Worm (Caenorhabditis elegans) whole organism, early embryonic: ENCODE data around the gene ptr-16.

Source experiments
- B0310.2 ChIP-seq: sonication (generic microtip); optimal IDR thresholded peaks from 2 replicates; lab custom pipeline; 2016; ENCODE audit warnings: mild to moderate bottlenecking, missing genetic modification characterization, missing compliant biosample characterization
- F13C5.2 ChIP-seq: sonication (generic microtip); optimal IDR thresholded peaks from 2 replicates; lab custom pipeline; 2017; ENCODE audit warnings: mild to moderate bottlenecking, missing genetic modification characterization, inconsistent platforms, missing compliant biosample characterization
- aly-1 ChIP-seq: sonication (generic microtip); optimal IDR thresholded peaks from 2 replicates; lab custom pipeline; 2016; ENCODE audit warnings: missing genetic modification characterization, missing compliant biosample characterization
- ama-1 ChIP-seq: fragments of 150-350 bp; optimal IDR thresholded peaks from 2 replicates; lab custom pipeline; 2014
- ceh-13 ChIP-seq: fragments of 200-800 bp; sonication (Bioruptor generic); optimal IDR thresholded peaks from 2 replicates; lab custom pipeline; 2018; ENCODE audit warnings: mild to moderate bottlenecking, missing genetic modification characterization, missing compliant biosample characterization
- ceh-36 ChIP-seq: sonication (generic microtip); optimal IDR thresholded peaks from 2 replicates; lab custom pipeline; 2016; ENCODE audit warnings: missing genetic modification characterization, inconsistent platforms, missing compliant biosample characterization
- ets-7 ChIP-seq: sonication (generic microtip); optimal IDR thresholded peaks from 2 replicates; lab custom pipeline; 2016; ENCODE audit warnings: missing genotype, missing genetic modification characterization, missing compliant biosample characterization
- flt-1 ChIP-seq: fragments of 200-800 bp; sonication (Bioruptor generic); IDR thresholded peaks from 2 replicates; pipeline ENCODE4 v1.3.6; 2022; ENCODE audit warnings: missing genetic modification characterization, missing compliant biosample characterization
- hmbx-1 ChIP-seq: sonication (generic microtip); optimal IDR thresholded peaks from 2 replicates; lab custom pipeline; 2016; ENCODE audit warnings: mild to moderate bottlenecking, missing genetic modification characterization, missing compliant biosample characterization
- hmg-4 ChIP-seq: fragments of 200-800 bp; sonication (Bioruptor generic); optimal IDR thresholded peaks from 2 replicates; lab custom pipeline; 2018; ENCODE audit warnings: mild to moderate bottlenecking, missing genetic modification characterization, missing compliant biosample characterization
- hnd-1 ChIP-seq: sonication (generic microtip); optimal IDR thresholded peaks from 2 replicates; lab custom pipeline; 2016; ENCODE audit warnings: missing genetic modification characterization, missing compliant biosample characterization
- pes-1 ChIP-seq: fragments of 200-800 bp; sonication (Bioruptor generic); IDR thresholded peaks from 2 replicates; pipeline ENCODE4 v1.3.6; 2022; ENCODE audit warnings: missing genetic modification reagents, missing genetic modification characterization, missing compliant biosample characterization
- scrt-1 ChIP-seq: fragments of 200-800 bp; sonication (Bioruptor generic); IDR thresholded peaks from 2 replicates; pipeline ENCODE4 v1.3.6; 2022; ENCODE audit warnings: missing genetic modification characterization, missing compliant biosample characterization
- sea-1 ChIP-seq: fragments of 200-800 bp; sonication (Bioruptor generic); conservative IDR thresholded peaks from 2 replicates; pipeline ENCODE4 v1.3.6; 2022; ENCODE audit warnings: missing genetic modification characterization, missing compliant biosample characterization
- tbx-11 ChIP-seq: fragments of 200-800 bp; sonication (Bioruptor generic); IDR thresholded peaks from 2 replicates; pipeline ENCODE4 v1.3.6; 2022; ENCODE audit warnings: missing genetic modification characterization, missing compliant biosample characterization
- tbx-37 ChIP-seq: fragments of 200-800 bp; sonication (Bioruptor generic); conservative IDR thresholded peaks from 2 replicates; pipeline ENCODE4 v1.3.6; 2022; ENCODE audit warnings: missing genetic modification reagents, missing genetic modification characterization, missing compliant biosample characterization
- tra-4 ChIP-seq: sonication (generic microtip); optimal IDR thresholded peaks from 2 replicates; lab custom pipeline; 2017; ENCODE audit warnings: missing genetic modification characterization, missing compliant biosample characterization

The ptr-16 gene

ce11 chrV:1165090-1165761, at the start of gene ptr-16:
Gene ptr-16, plus strand, starts transcription at chrV:1165711.
- TF ChIP-seq ceh-36 (tag; lab: Kevin White, UChicago) (peak; percentile 86), tbx-11 (GFP tag; lab: Robert Waterston, UW) (no peak)

ce11 chrV:1120101-1120500, 45.4 kb upstream of the ptr-16 start:
- TF ChIP-seq ets-7 (tag; lab: Kevin White, UChicago) (no peak), scrt-1 (GFP tag; lab: Robert Waterston, UW) (no peak), hnd-1 (tag; lab: Kevin White, UChicago) (no peak), F13C5.2 (tag; lab: Kevin White, UChicago) (no peak), sea-1 (GFP tag; lab: Robert Waterston, UW) (no peak), flt-1 (GFP tag; lab: Robert Waterston, UW) (no peak), hmbx-1 (tag; lab: Kevin White, UChicago) (no peak), tbx-37 (GFP tag; lab: Robert Waterston, UW) (no peak), tra-4 (tag; lab: Kevin White, UChicago) (no peak), ceh-36 (tag; lab: Kevin White, UChicago) (no peak), B0310.2 (tag; lab: Kevin White, UChicago) (no peak), aly-1 (tag; lab: Kevin White, UChicago) (no peak), ceh-13 (GFP tag; lab: Kevin White, UChicago) (no peak)

ce11 chrV:1131880-1132623, 33.5 kb upstream of the ptr-16 start, which contains the start of gene W07B8.4:
Gene W07B8.4, minus strand, starts transcription at chrV:1131930.
- no peak for TF ChIP-seq F13C5.2 (tag; lab: Kevin White, UChicago)
- no peak for TF ChIP-seq hnd-1 (tag; lab: Kevin White, UChicago)
- TF ChIP-seq aly-1 (tag; lab: Kevin White, UChicago): no peak
- TF ChIP-seq hmg-4 (GFP tag; lab: Kevin White, UChicago): no peak
- no peak for TF ChIP-seq hmbx-1 (tag; lab: Kevin White, UChicago)
- TF ChIP-seq ceh-13 (GFP tag; lab: Kevin White, UChicago): no peak
- no peak for TF ChIP-seq tra-4 (tag; lab: Kevin White, UChicago)
- no peak for TF ChIP-seq pes-1
- TF ChIP-seq ceh-36 (tag; lab: Kevin White, UChicago): no peak

- TF ChIP-seq scrt-1 (GFP tag; lab: Robert Waterston, UW): no peak
- TF ChIP-seq aly-1 (tag; lab: Kevin White, UChicago): no peak
- no peak for TF ChIP-seq flt-1 (GFP tag; lab: Robert Waterston, UW)
- TF ChIP-seq F13C5.2 (tag; lab: Kevin White, UChicago): no peak
- TF ChIP-seq ama-1: no peak
- TF ChIP-seq ets-7 (tag; lab: Kevin White, UChicago): no peak
- no peak for TF ChIP-seq hmbx-1 (tag; lab: Kevin White, UChicago)
- no peak for TF ChIP-seq sea-1 (GFP tag; lab: Robert Waterston, UW)
- TF ChIP-seq ceh-36 (tag; lab: Kevin White, UChicago): no peak
- TF ChIP-seq tra-4 (tag; lab: Kevin White, UChicago): no peak
- TF ChIP-seq hnd-1 (tag; lab: Kevin White, UChicago): no peak
- TF ChIP-seq hmg-4 (GFP tag; lab: Kevin White, UChicago): no peak
- TF ChIP-seq B0310.2 (tag; lab: Kevin White, UChicago): no peak
- TF ChIP-seq tbx-37 (GFP tag; lab: Robert Waterston, UW): no peak
- TF ChIP-seq ceh-13 (GFP tag; lab: Kevin White, UChicago): no peak
- no peak for TF ChIP-seq tbx-11 (GFP tag; lab: Robert Waterston, UW)
- no peak for TF ChIP-seq pes-1
These were observed 32.3 kb upstream of the ptr-16 start for ce11 chrV:1133223-1133622.

ce11 chrV:1133840-1134239, 31.7 kb upstream of the ptr-16 start, which contains the start of gene cpr-5:
Gene cpr-5, minus strand, starts transcription at chrV:1134036.
- TF ChIP-seq ceh-36 (tag; lab: Kevin White, UChicago) (peak; percentile 60), tbx-37 (GFP tag; lab: Robert Waterston, UW) (no peak), pes-1 (no peak), scrt-1 (GFP tag; lab: Robert Waterston, UW) (no peak)

- TF ChIP-seq tbx-11 (GFP tag; lab: Robert Waterston, UW): no peak
These were observed 31.2 kb upstream of the ptr-16 start, which contains the start of gene cpr-8 for ce11 chrV:1134302-1134701. Gene cpr-8, plus strand, starts transcription at chrV:1134602.

- TF ChIP-seq ceh-36 (tag; lab: Kevin White, UChicago) (peak; percentile 70), scrt-1 (GFP tag; lab: Robert Waterston, UW) (no peak), sea-1 (GFP tag; lab: Robert Waterston, UW) (no peak), tbx-11 (GFP tag; lab: Robert Waterston, UW) (no peak), flt-1 (GFP tag; lab: Robert Waterston, UW) (no peak), ceh-13 (GFP tag; lab: Kevin White, UChicago) (no peak), ets-7 (tag; lab: Kevin White, UChicago) (no peak), tbx-37 (GFP tag; lab: Robert Waterston, UW) (no peak), F13C5.2 (tag; lab: Kevin White, UChicago) (no peak)
These were observed 24.7 kb upstream of the ptr-16 start for ce11 chrV:1140806-1141205.
